Worm (Caenorhabditis elegans): ENCODE measurements around the gene clh-6.

Gene clh-6

ce11 chrV:12047735-12048134 is 15.4 kb downstream of the clh-6 start:
- TF ChIP-seq elt-3 (tag; optimal IDR thresholded peaks at IDR 0.05) (no peak), ztf-11 (tag; optimal IDR thresholded peaks at IDR 0.05) (no peak)

- TF ChIP-seq nhr-77 (tag; optimal IDR thresholded peaks at IDR 0.05) (no peak), nfya-1 (tag; optimal IDR thresholded peaks at IDR 0.05; ENCODE audit: insufficient read depth) (no peak), zag-1 (tag; optimal IDR thresholded peaks at IDR 0.05) (no peak), hmg-11 (tag; optimal IDR thresholded peaks at IDR 0.05) (no peak), fkh-2 (tag; optimal IDR thresholded peaks at IDR 0.05) (no peak), ceh-9 (tag; optimal IDR thresholded peaks at IDR 0.05) (no peak), lin-15B (tag; optimal IDR thresholded peaks at IDR 0.05) (no peak)
These were observed 18.0 kb downstream of the clh-6 start, which contains the start of gene F10C2.5 for ce11 chrV:12045132-12045531. Gene F10C2.5 (plus strand): TSS chrV:12045432.

- no peak for TF ChIP-seq fkh-2 (tag; optimal IDR thresholded peaks at IDR 0.05)
- no peak for TF ChIP-seq eor-1 (tag; optimal IDR thresholded peaks at IDR 0.05)
- TF ChIP-seq pha-4 (tag; optimal IDR thresholded peaks at IDR 0.05) = peak; percentile 64
- TF ChIP-seq mml-1 (tag; optimal IDR thresholded peaks at IDR 0.05) = no peak
- no peak for TF ChIP-seq fos-1 (tag; optimal IDR thresholded peaks at IDR 0.05)
- no peak for TF ChIP-seq sea-2 (GFP tag; optimal IDR thresholded peaks at IDR 0.05)
- no peak for TF ChIP-seq ama-1 (optimal IDR thresholded peaks at IDR 0.05)
- TF ChIP-seq aly-2 (tag; optimal IDR thresholded peaks at IDR 0.05) = no peak
- peak; percentile 87 for TF ChIP-seq lin-15B (tag; optimal IDR thresholded peaks at IDR 0.05)
- peak; percentile 82 for TF ChIP-seq nfya-1 (tag; optimal IDR thresholded peaks at IDR 0.05; ENCODE audit: insufficient read depth)
- TF ChIP-seq nhr-23 (tag; optimal IDR thresholded peaks at IDR 0.05) = peak; percentile 61
- peak; percentile 65 for TF ChIP-seq egl-5 (tag; optimal IDR thresholded peaks at IDR 0.05)
- peak; percentile 21 for TF ChIP-seq elt-2 (tag; optimal IDR thresholded peaks at IDR 0.05)
- TF ChIP-seq nhr-77 (tag; optimal IDR thresholded peaks at IDR 0.05) = no peak
- no peak for TF ChIP-seq ceh-82 (tag; optimal IDR thresholded peaks at IDR 0.05)
- TF ChIP-seq skn-1 (tag; optimal IDR thresholded peaks at IDR 0.05) = no peak
- TF ChIP-seq hmg-11 (tag; optimal IDR thresholded peaks at IDR 0.05) = peak; percentile 59
- no peak for TF ChIP-seq R02D3.7 (tag; optimal IDR thresholded peaks at IDR 0.05)
- no peak for TF ChIP-seq nhr-237 (tag; optimal IDR thresholded peaks at IDR 0.05)
- TF ChIP-seq fkh-10 (GFP tag; optimal IDR thresholded peaks at IDR 0.05) = no peak
- no peak for TF ChIP-seq nhr-28 (tag; optimal IDR thresholded peaks at IDR 0.05)
- TF ChIP-seq ceh-16 (tag; optimal IDR thresholded peaks at IDR 0.05) = no peak
- TF ChIP-seq unc-39 (tag; optimal IDR thresholded peaks at IDR 0.05) = no peak
- no peak for TF ChIP-seq egl-27 (tag; optimal IDR thresholded peaks at IDR 0.05)
- no peak for TF ChIP-seq elt-3 (tag; optimal IDR thresholded peaks at IDR 0.05)
- no peak for TF ChIP-seq ceh-9 (tag; optimal IDR thresholded peaks at IDR 0.05)
- TF ChIP-seq ztf-11 (tag; optimal IDR thresholded peaks at IDR 0.05) = no peak
- TF ChIP-seq unc-62 (GFP tag; optimal IDR thresholded peaks at IDR 0.05) = no peak
- TF ChIP-seq nhr-43 (tag; optimal IDR thresholded peaks at IDR 0.05; ENCODE audit: poor library complexity, severe bottlenecking) = no peak
- peak; percentile 66 for TF ChIP-seq snpc-4 (tag; optimal IDR thresholded peaks at IDR 0.05)
- no peak for TF ChIP-seq nhr-76 (tag; optimal IDR thresholded peaks at IDR 0.05)
- no peak for TF ChIP-seq daf-12 (tag; optimal IDR thresholded peaks at IDR 0.05)
- no peak for TF ChIP-seq zag-1 (tag; optimal IDR thresholded peaks at IDR 0.05)
- no peak for TF ChIP-seq elt-1 (tag; optimal IDR thresholded peaks at IDR 0.05)
- no peak for TF ChIP-seq lsy-12 (tag; optimal IDR thresholded peaks at IDR 0.05)
- TF ChIP-seq jun-1 (tag; optimal IDR thresholded peaks at IDR 0.05) = no peak
- no peak for TF ChIP-seq tbx-2 (tag; optimal IDR thresholded peaks at IDR 0.05)
- TF ChIP-seq nhr-12 (tag; optimal IDR thresholded peaks at IDR 0.05) = no peak
- TF ChIP-seq nhr-25 (tag; optimal IDR thresholded peaks at IDR 0.05) = peak; percentile 36
- TF ChIP-seq lin-39 (tag; optimal IDR thresholded peaks at IDR 0.05) = no peak
- peak; percentile 68 for TF ChIP-seq ceh-28 (tag; optimal IDR thresholded peaks at IDR 0.05)
- TF ChIP-seq ztf-4 (tag; optimal IDR thresholded peaks at IDR 0.05) = no peak
- no peak for TF ChIP-seq nhr-67 (tag; optimal IDR thresholded peaks at IDR 0.05)
- no peak for TF ChIP-seq nhr-11 (tag; optimal IDR thresholded peaks at IDR 0.05)
These were observed 22.2 kb downstream of the clh-6 start, which contains the start of the genes kup-1 and F10C2.4 for ce11 chrV:12040823-12041606. Gene kup-1 (minus strand): TSS chrV:12040873. Gene F10C2.4 (plus strand): TSS chrV:12041556.

All from whole organism, L3 larva.